Worm (Caenorhabditis elegans): ENCODE data around the gene C06B8.7.

- TF ChIP-seq him-1 (tag; optimal IDR thresholded peaks at IDR 0.05) (no peak), W03F9.2 (tag; optimal IDR thresholded peaks at IDR 0.05) (no peak)
These were observed 30.5 kb downstream of the C06B8.7 start, which contains the start of gene srh-276 for ce11 chrV:15529069-15529468.

All from whole organism, L4/young adult.